Fruit fly (Drosophila melanogaster) whole organism, wandering third instar larva: ENCODE measurements around the gene arm.
A peak's percentile ranks its signal among the peaks of the same experiment; 100 is the strongest.

Experiments used
- Abd-B ChIP-seq: fragments of >200 bp; optimal IDR thresholded peaks from 2 replicates; lab custom pipeline; 2017; ENCODE audit warnings: missing biosample characterization, missing genetic modification characterization
- CG32264 ChIP-seq: fragments of 200-800 bp; sonication (Bioruptor generic); optimal IDR thresholded peaks from 2 replicates; lab custom pipeline; 2016; ENCODE audit warnings: missing biosample characterization, missing genetic modification characterization
- CG9705 ChIP-seq: fragments of 200-800 bp; sonication (Bioruptor generic); optimal IDR thresholded peaks from 2 replicates; lab custom pipeline; 2018; ENCODE audit warnings: missing biosample characterization, mild to moderate bottlenecking, missing genetic modification characterization
- CrebA ChIP-seq: fragments of 200-800 bp; sonication (Bioruptor generic); optimal IDR thresholded peaks from 2 replicates; lab custom pipeline; 2016; ENCODE audit warnings: missing biosample characterization, mild to moderate bottlenecking, missing genetic modification characterization, borderline replicate concordance
- Dfd ChIP-seq: fragments of >200 bp; optimal IDR thresholded peaks from 2 replicates; lab custom pipeline; 2017; ENCODE audit warnings: missing biosample characterization, missing genetic modification characterization
- Dif ChIP-seq: fragments of 200-275, 200-300 bp; sonication (Bioruptor generic); optimal IDR thresholded peaks from 2 replicates; lab custom pipeline; 2018; ENCODE audit warnings: missing biosample characterization, missing genetic modification characterization; ENCODE audit not compliant: partially characterized antibody
- GATAd ChIP-seq: sonication (Bioruptor generic); optimal IDR thresholded peaks from 2 replicates; lab custom pipeline; 2016; ENCODE audit warnings: missing biosample characterization, missing genetic modification characterization
- HLH106 ChIP-seq: fragments of 200-800 bp; optimal IDR thresholded peaks from 3 replicates; lab custom pipeline; 2019; ENCODE audit warnings: missing biosample characterization, mild to moderate bottlenecking, missing genetic modification characterization, moderate library complexity
- Hnf4 ChIP-seq: fragments of 200-800 bp; sonication (Bioruptor generic); optimal IDR thresholded peaks from 2 replicates; lab custom pipeline; 2016; ENCODE audit warnings: missing biosample characterization, mild to moderate bottlenecking, missing genetic modification characterization
- Hr78 ChIP-seq: fragments of >200 bp; optimal IDR thresholded peaks from 2 replicates; lab custom pipeline; 2017; ENCODE audit warnings: missing biosample characterization, missing genetic modification characterization
- Hr83 ChIP-seq: fragments of 200-300 bp; sonication (Bioruptor generic); optimal IDR thresholded peaks from 2 replicates; lab custom pipeline; 2016; ENCODE audit warnings: missing biosample characterization, mild to moderate bottlenecking, missing genetic modification characterization, moderate library complexity; ENCODE audit not compliant: poor library complexity, severe bottlenecking
- Jra ChIP-seq: sonication (Bioruptor generic); optimal IDR thresholded peaks from 2 replicates; lab custom pipeline; 2016; ENCODE audit warnings: missing biosample characterization, missing genetic modification characterization
- Mio ChIP-seq: sonication (Bioruptor generic); optimal IDR thresholded peaks from 2 replicates; lab custom pipeline; 2016; ENCODE audit warnings: missing biosample characterization, missing genetic modification characterization
- Myc ChIP-seq: fragments of >200 bp; optimal IDR thresholded peaks from 2 replicates; lab custom pipeline; 2017
- N ChIP-seq: fragments of >200 bp; optimal IDR thresholded peaks from 2 replicates; lab custom pipeline; 2018; ENCODE audit warnings: missing biosample characterization, missing external identifiers, missing genetic modification characterization
- OdsH ChIP-seq: fragments of 200-800 bp; sonication (Bioruptor generic); optimal IDR thresholded peaks from 2 replicates; lab custom pipeline; 2016; ENCODE audit warnings: missing biosample characterization, mild to moderate bottlenecking, missing genetic modification characterization
- Rel ChIP-seq, 2 experiments: fragments of 200-800 bp; sonication (Bioruptor generic) in 1 of 2; optimal IDR thresholded peaks; 2 replicates in 1 of 2; 3 replicates in 1 of 2; lab custom pipeline; 2016 to 2019; ENCODE audit warnings: mild to moderate bottlenecking in 2 of 2, missing biosample characterization in 2 of 2, missing genetic modification characterization in 2 of 2, moderate library complexity in 1 of 2
- Sp1 ChIP-seq: fragments of 200-800 bp; sonication (Bioruptor generic); optimal IDR thresholded peaks from 3 replicates; lab custom pipeline; 2019; ENCODE audit warnings: missing biosample characterization, mild to moderate bottlenecking, missing genetic modification characterization, moderate library complexity
- Vsx2 ChIP-seq: fragments of 200-300, 225-300 bp; sonication (Bioruptor generic); optimal IDR thresholded peaks from 2 replicates; lab custom pipeline; 2018; ENCODE audit warnings: missing biosample characterization, missing genetic modification characterization; ENCODE audit not compliant: partially characterized antibody
- br ChIP-seq: fragments of 200-800 bp; sonication (Bioruptor generic); optimal IDR thresholded peaks from 2 replicates; lab custom pipeline; 2016; ENCODE audit warnings: missing biosample characterization, missing genetic modification characterization
- brk ChIP-seq: fragments of 200-800 bp; sonication (Bioruptor generic); optimal IDR thresholded peaks from 2 replicates; lab custom pipeline; 2016; ENCODE audit warnings: missing biosample characterization, mild to moderate bottlenecking, missing genetic modification characterization
- dl ChIP-seq, 2 experiments: fragments of 175-275, 200-275 bp in 1 of 2; fragments of 200-275 bp in 1 of 2; sonication (Bioruptor generic); optimal IDR thresholded peaks; lab custom pipeline; 2018; ENCODE audit warnings: mild to moderate bottlenecking in 2 of 2, missing biosample characterization in 2 of 2, missing genetic modification characterization in 2 of 2, moderate library complexity in 2 of 2; ENCODE audit not compliant: partially characterized antibody in 2 of 2, insufficient read depth in 1 of 2
- dmrt93B ChIP-seq: fragments of 200-800 bp; sonication (Bioruptor generic); optimal IDR thresholded peaks from 2 replicates; lab custom pipeline; 2018; ENCODE audit warnings: missing biosample characterization, mild to moderate bottlenecking, missing genetic modification characterization
- dsf ChIP-seq: sonication (Bioruptor generic); optimal IDR thresholded peaks from 2 replicates; lab custom pipeline; 2016; ENCODE audit warnings: missing biosample characterization, missing genetic modification characterization, borderline replicate concordance
- ey ChIP-seq: fragments of 200-800 bp; sonication (Bioruptor generic); optimal IDR thresholded peaks from 2 replicates; lab custom pipeline; 2016; ENCODE audit warnings: missing biosample characterization, missing genetic modification characterization
- foxo ChIP-seq, 2 experiments: fragments of 200-800 bp; sonication (Bioruptor generic); optimal IDR thresholded peaks; 2 replicates in 1 of 2; 3 replicates in 1 of 2; lab custom pipeline; 2016 to 2017; ENCODE audit warnings: missing biosample characterization in 2 of 2, missing genetic modification characterization in 2 of 2
- fru ChIP-seq: fragments of 200-800 bp; sonication (Bioruptor generic); optimal IDR thresholded peaks from 3 replicates; lab custom pipeline; 2016; ENCODE audit warnings: missing biosample characterization, mild to moderate bottlenecking, missing genetic modification characterization
- h ChIP-seq: fragments of 200-800 bp; sonication (Bioruptor generic); optimal IDR thresholded peaks from 3 replicates; lab custom pipeline; 2016; ENCODE audit warnings: missing biosample characterization, mild to moderate bottlenecking, missing genetic modification characterization
- jim ChIP-seq: fragments of 175-275, 200-325 bp; sonication (Bioruptor generic); optimal IDR thresholded peaks from 2 replicates; lab custom pipeline; 2016; ENCODE audit warnings: missing biosample characterization, mild to moderate bottlenecking, missing genetic modification characterization
- lola ChIP-seq: fragments of >200 bp; optimal IDR thresholded peaks from 2 replicates; lab custom pipeline; 2017; ENCODE audit warnings: missing biosample characterization, missing genetic modification characterization
- pan ChIP-seq: fragments of >200 bp; optimal IDR thresholded peaks from 2 replicates; lab custom pipeline; 2017
- psq ChIP-seq: fragments of 200-800 bp; sonication (Bioruptor generic); optimal IDR thresholded peaks from 3 replicates; lab custom pipeline; 2017; ENCODE audit warnings: missing biosample characterization, mild to moderate bottlenecking, missing genetic modification characterization, moderate library complexity
- rgr ChIP-seq: fragments of 200-800 bp; sonication (Bioruptor generic); optimal IDR thresholded peaks from 3 replicates; lab custom pipeline; 2016; ENCODE audit warnings: missing biosample characterization, mild to moderate bottlenecking, missing genetic modification characterization
- sage ChIP-seq: fragments of 200-800 bp; sonication (Bioruptor generic); optimal IDR thresholded peaks from 2 replicates; lab custom pipeline; 2016; ENCODE audit warnings: missing biosample characterization, mild to moderate bottlenecking, missing genetic modification characterization
- sv ChIP-seq: fragments of 200-800 bp; sonication (Bioruptor generic); optimal IDR thresholded peaks from 3 replicates; lab custom pipeline; 2016; ENCODE audit warnings: missing biosample characterization, missing genetic modification characterization
- tai ChIP-seq: sonication (Bioruptor generic); optimal IDR thresholded peaks from 2 replicates; lab custom pipeline; 2016; ENCODE audit warnings: missing biosample characterization, missing genetic modification characterization
- usp ChIP-seq: fragments of >200 bp; optimal IDR thresholded peaks from 2 replicates; lab custom pipeline; 2017; ENCODE audit warnings: missing biosample characterization, missing genetic modification characterization
- woc ChIP-seq: sonication (Bioruptor generic); optimal IDR thresholded peaks from 2 replicates; lab custom pipeline; 2016; ENCODE audit warnings: missing biosample characterization, mild to moderate bottlenecking, missing genetic modification characterization

arm gene

DNA sequence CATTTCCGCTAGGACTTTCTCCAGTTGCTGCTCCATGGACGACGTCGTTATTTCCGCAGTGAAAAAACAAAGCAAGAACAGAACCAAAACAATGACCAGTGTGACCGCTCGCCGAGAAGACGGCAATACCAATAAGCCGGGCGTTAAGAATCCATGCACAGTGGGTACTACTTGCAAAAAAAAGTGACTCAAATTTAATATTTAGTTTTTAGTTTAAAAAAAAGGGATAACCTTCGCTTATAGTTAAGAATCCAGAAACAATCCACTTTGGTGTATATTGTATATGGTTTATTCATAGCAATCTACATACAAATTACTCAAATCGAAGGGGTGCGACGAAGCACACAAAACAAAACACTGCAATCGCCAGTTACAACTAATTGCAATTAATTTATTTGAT is 41.6 kb downstream of the arm start, which contains the start of gene Lamtor5:
Gene Lamtor5, minus strand, starts transcription at position 105 of the 400 bp plus-strand sequence.
- no peak for TF ChIP-seq usp
- TF ChIP-seq Jra, result peak; percentile 34
- TF ChIP-seq HLH106 (tag; lab: Kevin White, UChicago), result peak; percentile 57
- peak; percentile 1 for TF ChIP-seq Hr83 (GFP tag; lab: Kevin White, UChicago)
- TF ChIP-seq Vsx2 (GFP tag; lab: Kevin White, UChicago), result no peak
- TF ChIP-seq lola (GFP tag; lab: Kevin White, UChicago), result no peak
- no peak for TF ChIP-seq dmrt93B (GFP tag; lab: Kevin White, UChicago)
- no peak for TF ChIP-seq Dfd (GFP tag; lab: Kevin White, UChicago)
- peak; percentile 51 for TF ChIP-seq Sp1 (GFP tag; lab: Kevin White, UChicago)
- no peak for TF ChIP-seq Abd-B (GFP tag; lab: Kevin White, UChicago)
- no peak for TF ChIP-seq sv (GFP tag; lab: Kevin White, UChicago)
- TF ChIP-seq Hr78 (GFP tag; lab: Kevin White, UChicago), result no peak
- TF ChIP-seq CG9705, result no peak
- TF ChIP-seq rgr (GFP tag; lab: Kevin White, UChicago), result peak; percentile 39
- TF ChIP-seq br (GFP tag; lab: Kevin White, UChicago), result peak; percentile 19
- no peak for TF ChIP-seq Dif (GFP tag; lab: Kevin White, UChicago)
- TF ChIP-seq jim (GFP tag; lab: Kevin White, UChicago), result no peak
- peak; percentile 54 for TF ChIP-seq h
- TF ChIP-seq ey (GFP tag; lab: Kevin White, UChicago), result peak; percentile 35
- no peak for TF ChIP-seq OdsH
- TF ChIP-seq CrebA (GFP tag; lab: Kevin White, UChicago), result no peak
- TF ChIP-seq woc, result peak; percentile 68
- TF ChIP-seq GATAd (GFP tag; lab: Kevin White, UChicago), result no peak
- peak; percentile 36 for TF ChIP-seq psq (GFP tag; lab: Kevin White, UChicago)
- no peak for TF ChIP-seq dsf (GFP tag; lab: Kevin White, UChicago)
- TF ChIP-seq Hnf4, result peak; percentile 58
- peak in 1 of 2 experiments; percentile 50 for TF ChIP-seq foxo (GFP tag; optimal IDR thresholded peaks at IDR 0.05; lab: Kevin White, UChicago)
- no peak for TF ChIP-seq sage (GFP tag; lab: Kevin White, UChicago)
- TF ChIP-seq pan (lab: Kevin White, UChicago), result no peak
- no peak for TF ChIP-seq Myc
- TF ChIP-seq CG32264 (GFP tag; lab: Kevin White, UChicago), result no peak
- peak; percentile 54 for TF ChIP-seq fru
- TF ChIP-seq brk (GFP tag; lab: Kevin White, UChicago), result no peak
- no peak for TF ChIP-seq tai (GFP tag; lab: Kevin White, UChicago)
- no peak for TF ChIP-seq N (GFP tag; lab: Kevin White, UChicago)
- TF ChIP-seq Rel (GFP tag; optimal IDR thresholded peaks at IDR 0.05; lab: Kevin White, UChicago), result no peak
- peak; percentile 43 for TF ChIP-seq Rel (tag; optimal IDR thresholded peaks at IDR 0.05; lab: Kevin White, UChicago)
- no peak for TF ChIP-seq Mio (GFP tag; lab: Kevin White, UChicago)
- no peak for TF ChIP-seq dl (GFP tag; optimal IDR thresholded peaks at IDR 0.05; lab: Kevin White, UChicago; ENCODE audit: insufficient read depth in 1 of 2, partially characterized antibody in 2 of 2)

DNA sequence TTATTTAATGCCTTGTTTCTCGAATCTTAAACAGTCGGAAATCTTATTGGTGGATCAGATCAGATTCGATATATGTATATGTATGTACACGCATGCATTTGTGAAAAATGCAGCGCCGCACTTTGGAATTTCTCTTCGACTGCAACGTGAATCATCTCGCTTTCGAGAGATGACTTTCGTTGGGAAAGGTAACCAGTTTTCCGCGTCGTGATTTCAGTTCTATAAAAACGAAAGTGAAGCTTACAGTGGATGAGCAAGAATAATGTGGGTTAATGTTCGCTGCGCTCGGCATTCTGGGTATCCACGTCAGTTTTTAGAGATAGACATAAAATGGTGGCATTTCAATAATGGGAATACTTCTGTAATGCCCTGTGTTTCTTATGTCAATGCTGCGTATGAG is 43.8 kb downstream of the arm start:
- TF ChIP-seq pan (lab: Kevin White, UChicago), result no peak

DNA sequence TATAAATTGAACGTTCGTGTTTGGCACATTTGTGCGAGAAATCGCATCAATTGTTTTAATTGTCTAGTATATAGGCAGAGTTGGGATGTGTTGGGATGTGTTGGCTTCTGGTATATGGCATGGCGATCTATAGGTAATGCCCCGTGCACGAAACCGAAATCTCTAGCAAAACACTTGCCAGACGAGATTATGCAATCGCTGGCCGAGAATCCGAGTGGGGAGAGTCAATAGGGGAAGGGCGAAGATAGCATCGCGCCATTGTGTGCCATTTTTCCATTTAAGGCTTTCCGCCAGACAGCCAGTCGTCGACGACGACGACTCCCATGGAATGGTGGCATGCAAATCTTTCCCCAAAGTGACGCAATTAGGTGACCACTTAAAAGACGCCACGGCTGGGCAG is 45.6 kb downstream of the arm start:
- TF ChIP-seq Dfd (GFP tag; lab: Kevin White, UChicago), result no peak
- TF ChIP-seq sv (GFP tag; lab: Kevin White, UChicago), result no peak
- no peak for TF ChIP-seq Hr83 (GFP tag; lab: Kevin White, UChicago)
- TF ChIP-seq Hnf4, result no peak
- TF ChIP-seq Jra, result no peak
- no peak for TF ChIP-seq Rel (GFP tag; optimal IDR thresholded peaks at IDR 0.05; lab: Kevin White, UChicago)
- TF ChIP-seq Rel (tag; optimal IDR thresholded peaks at IDR 0.05; lab: Kevin White, UChicago), result peak; percentile 60
